Worm (Caenorhabditis elegans) whole organism, midembryonic: ENCODE results near the gene F07G11.4.

Experiments used
- ztf-23 ChIP-seq: fragments of 200-800 bp; sonication (Bioruptor generic); IDR thresholded peaks from 2 replicates; pipeline ENCODE4 v1.3.6; 2022; ENCODE audit warnings: missing genetic modification reagents, missing genetic modification characterization, missing compliant biosample characterization
- ztf-29 ChIP-seq: fragments of 200-800 bp; sonication (Bioruptor generic); IDR thresholded peaks from 2 replicates; pipeline ENCODE4 v1.3.6; 2022; ENCODE audit warnings: missing genetic modification reagents, missing genetic modification characterization, missing compliant biosample characterization

DNA sequence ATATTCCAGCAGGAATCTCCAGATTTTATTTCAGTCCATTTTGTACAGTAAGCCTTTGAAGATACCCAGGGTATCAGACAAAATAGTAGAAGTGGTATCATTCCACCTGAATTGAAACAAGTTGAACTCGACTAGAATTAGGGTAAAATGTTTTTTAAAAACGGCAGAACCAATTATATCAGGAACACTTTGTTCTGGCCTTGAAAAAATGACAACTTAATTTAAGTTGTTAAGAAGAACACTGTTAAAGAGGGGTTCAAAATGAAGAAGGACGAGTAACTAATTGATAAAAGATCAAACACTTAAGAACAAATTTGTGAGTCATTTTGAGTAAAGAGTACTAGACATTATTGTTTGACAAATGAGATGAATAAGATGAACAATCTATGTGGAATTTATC is 25.7 kb upstream of the F07G11.4 start, which contains the start of gene lmd-4:
- TF ChIP-seq ztf-23: no peak
- TF ChIP-seq ztf-29: no peak
